Fruit fly (Drosophila melanogaster) whole organism, embryonic: Measurements from ENCODE around the gene CG2681.

Experiments used
- Ada2b ChIP-seq: fragments of 200-800 bp; sonication (Bioruptor generic); IDR thresholded peaks from 2 replicates; pipeline ENCODE4 v1.3.6; 2022; ENCODE audit warnings: missing biosample characterization, missing genetic modification characterization
- BtbVII ChIP-seq: fragments of 200-800 bp; sonication (Bioruptor generic); optimal IDR thresholded peaks from 3 replicates; lab custom pipeline; 2017; ENCODE audit warnings: missing biosample characterization, mild to moderate bottlenecking, missing genetic modification characterization
- CG10147 ChIP-seq: fragments of 200-800 bp; sonication (Bioruptor generic); optimal IDR thresholded peaks from 2 replicates; lab custom pipeline; 2019; ENCODE audit warnings: missing biosample characterization, mild to moderate bottlenecking, missing genetic modification characterization, moderate library complexity
- CG10654 ChIP-seq: fragments of 200-800 bp; sonication (Bioruptor generic); optimal IDR thresholded peaks from 2 replicates; lab custom pipeline; 2016; ENCODE audit warnings: missing biosample characterization, missing genetic modification characterization
- CG11504 ChIP-seq: fragments of 200-800 bp; sonication (Bioruptor generic); optimal IDR thresholded peaks from 3 replicates; lab custom pipeline; 2019; ENCODE audit warnings: missing biosample characterization, mild to moderate bottlenecking, missing genetic modification characterization, moderate library complexity
- CG12155 ChIP-seq: fragments of 200-800 bp; sonication (Bioruptor generic); optimal IDR thresholded peaks from 3 replicates; lab custom pipeline; 2016; ENCODE audit warnings: missing biosample characterization, missing genetic modification characterization
- CG12744 ChIP-seq: fragments of 200-800 bp; sonication (Bioruptor generic); optimal IDR thresholded peaks from 2 replicates; lab custom pipeline; 2016; ENCODE audit warnings: missing biosample characterization, missing genetic modification characterization
- CG13624 ChIP-seq: fragments of 200-800 bp; sonication (Bioruptor generic); optimal IDR thresholded peaks from 2 replicates; lab custom pipeline; 2016; ENCODE audit warnings: missing biosample characterization, missing genetic modification characterization
- CG14441 ChIP-seq: fragments of 200-800 bp; sonication (Bioruptor generic); IDR thresholded peaks from 2 replicates; pipeline ENCODE4 v1.3.6; 2022; ENCODE audit warnings: missing biosample characterization, missing genetic modification characterization
- CG14667 ChIP-seq: fragments of 200-800 bp; sonication (Bioruptor generic); IDR thresholded peaks from 2 replicates; pipeline ENCODE4 v1.3.6; 2022; ENCODE audit warnings: missing biosample characterization, missing genetic modification characterization
- CG1529 ChIP-seq: fragments of 200-800 bp; sonication (Bioruptor generic); optimal IDR thresholded peaks from 3 replicates; lab custom pipeline; 2018; ENCODE audit warnings: missing biosample characterization, missing genetic modification characterization
- CG15514 ChIP-seq: fragments of 200-800 bp; sonication (Bioruptor generic); optimal IDR thresholded peaks from 3 replicates; lab custom pipeline; 2017; ENCODE audit warnings: missing biosample characterization, missing genetic modification characterization, mild to moderate bottlenecking, moderate library complexity, missing genetic modification reagents
- CG17912 ChIP-seq: fragments of 200-800 bp; sonication (Bioruptor generic); optimal IDR thresholded peaks from 2 replicates; lab custom pipeline; 2018; ENCODE audit warnings: missing biosample characterization, mild to moderate bottlenecking, missing genetic modification characterization
- CG18476 ChIP-seq: fragments of 200-800 bp; sonication (Bioruptor generic); optimal IDR thresholded peaks from 2 replicates; lab custom pipeline; 2016; ENCODE audit warnings: missing biosample characterization, mild to moderate bottlenecking, missing genetic modification characterization
- CG2202 ChIP-seq: fragments of 200-800 bp; sonication (Bioruptor generic); optimal IDR thresholded peaks from 2 replicates; lab custom pipeline; 2018; ENCODE audit warnings: missing biosample characterization, mild to moderate bottlenecking, missing genetic modification characterization
- CG30403 ChIP-seq: fragments of 200-800 bp; sonication (Bioruptor generic); optimal IDR thresholded peaks from 3 replicates; lab custom pipeline; 2016; ENCODE audit warnings: missing biosample characterization, missing genetic modification characterization
- CG34376 ChIP-seq: fragments of 200-800 bp; sonication (Bioruptor generic); optimal IDR thresholded peaks from 2 replicates; lab custom pipeline; 2018; ENCODE audit warnings: missing biosample characterization, mild to moderate bottlenecking, missing genetic modification characterization
- CG4404 ChIP-seq: fragments of 200-800 bp; sonication (Bioruptor generic); IDR thresholded peaks from 2 replicates; pipeline ENCODE4 v1.3.6; 2022; ENCODE audit warnings: missing biosample characterization, missing genetic modification characterization
- CG4707 ChIP-seq: fragments of 200-800 bp; sonication (Bioruptor generic); optimal IDR thresholded peaks from 2 replicates; lab custom pipeline; 2018; ENCODE audit warnings: missing biosample characterization, mild to moderate bottlenecking, missing genetic modification characterization, moderate library complexity
- CG6791 ChIP-seq: fragments of 200-800 bp; sonication (Bioruptor generic); IDR thresholded peaks from 3 replicates; pipeline ENCODE4 v1.3.6; 2022; ENCODE audit warnings: missing biosample characterization, missing genetic modification characterization; ENCODE audit not compliant: partially characterized antibody
- CG6813 ChIP-seq: fragments of 200-800 bp; sonication (Bioruptor generic); optimal IDR thresholded peaks from 2 replicates; lab custom pipeline; 2017; ENCODE audit warnings: missing biosample characterization, missing genetic modification characterization, mild to moderate bottlenecking, moderate library complexity, missing genetic modification reagents
- CG7745 ChIP-seq: fragments of 200-800 bp; sonication (Bioruptor generic); optimal IDR thresholded peaks from 2 replicates; lab custom pipeline; 2018; ENCODE audit warnings: missing biosample characterization, mild to moderate bottlenecking, missing genetic modification characterization, moderate library complexity
- CG8478 ChIP-seq: fragments of >200 bp; optimal IDR thresholded peaks from 2 replicates; lab custom pipeline; 2018
- Eip74EF ChIP-seq, 2 experiments: fragments of 200-800 bp in 1 of 2; fragments of >200 bp in 1 of 2; sonication (Bioruptor generic) in 1 of 2; optimal IDR thresholded peaks; 2 replicates each; lab custom pipeline; 2017 to 2019; ENCODE audit warnings: missing biosample characterization in 2 of 2, missing genetic modification characterization in 2 of 2, mild to moderate bottlenecking in 1 of 2, moderate library complexity in 1 of 2
- HmgZ ChIP-seq: fragments of 200-800 bp; sonication (Bioruptor generic); optimal IDR thresholded peaks from 2 replicates; lab custom pipeline; 2018; ENCODE audit warnings: missing biosample characterization, mild to moderate bottlenecking, missing genetic modification characterization
- Med ChIP-seq: fragments of 200-800 bp; sonication (Bioruptor generic); peaks from one replicate; lab custom pipeline; 2016; ENCODE audit warnings: missing biosample characterization, missing genetic modification characterization, mild to moderate bottlenecking, inconsistent platforms, moderate library complexity
- NK7.1 ChIP-seq: fragments of 200-800 bp; sonication (Bioruptor generic); optimal IDR thresholded peaks from 3 replicates; lab custom pipeline; 2016; ENCODE audit warnings: missing biosample characterization, missing genetic modification characterization
- Oli ChIP-seq: fragments of 200-800 bp; sonication (Bioruptor generic); optimal IDR thresholded peaks from 2 replicates; lab custom pipeline; 2018; ENCODE audit warnings: missing biosample characterization, mild to moderate bottlenecking, missing genetic modification characterization, moderate library complexity
- Optix ChIP-seq: fragments of 200-800 bp; sonication (Bioruptor generic); IDR thresholded peaks from 3 replicates; pipeline ENCODE4 v1.3.6; 2022; ENCODE audit warnings: missing biosample characterization, missing genetic modification characterization
- Pdp1 ChIP-seq, 2 experiments: fragments of 200-800 bp; sonication (Bioruptor generic); optimal IDR thresholded peaks; 3 replicates each; lab custom pipeline; 2016; ENCODE audit warnings: missing biosample characterization in 2 of 2, missing genetic modification characterization in 2 of 2, mild to moderate bottlenecking in 1 of 2, moderate library complexity in 1 of 2
- Sox100B ChIP-seq: fragments of 200-800 bp; sonication (Bioruptor generic); optimal IDR thresholded peaks from 3 replicates; lab custom pipeline; 2018; ENCODE audit warnings: missing biosample characterization, mild to moderate bottlenecking, missing genetic modification characterization
- Stat92E ChIP-seq, 3 experiments: fragments of >200 bp in 2 of 3; fragments of 200-800 bp in 1 of 3; sonication (Bioruptor generic) in 1 of 3; optimal IDR thresholded peaks; 2 replicates each; lab custom pipeline; 2017 to 2019; ENCODE audit warnings: missing biosample characterization in 3 of 3, missing genetic modification characterization in 3 of 3, mild to moderate bottlenecking in 1 of 3, moderate library complexity in 1 of 3
- br ChIP-seq: fragments of >200 bp; optimal IDR thresholded peaks from 2 replicates; lab custom pipeline; 2017
- cato ChIP-seq: fragments of 200-800 bp; sonication (Bioruptor generic); optimal IDR thresholded peaks from 2 replicates; lab custom pipeline; 2016; ENCODE audit warnings: missing biosample characterization, missing genetic modification characterization, borderline replicate concordance
- ewg ChIP-seq: fragments of 200-800 bp; sonication (Bioruptor generic); optimal IDR thresholded peaks from 3 replicates; lab custom pipeline; 2017; ENCODE audit warnings: mild to moderate bottlenecking, missing biosample characterization, missing genetic modification reagents, missing genetic modification characterization
- fd96Cb ChIP-seq: fragments of 200-800 bp; sonication (Bioruptor generic); optimal IDR thresholded peaks from 2 replicates; lab custom pipeline; 2018; ENCODE audit warnings: missing biosample characterization, mild to moderate bottlenecking, missing genetic modification characterization, moderate library complexity
- grau ChIP-seq: fragments of 200-800 bp; optimal IDR thresholded peaks from 3 replicates; lab custom pipeline; 2019; ENCODE audit warnings: missing biosample characterization, mild to moderate bottlenecking, missing genetic modification characterization, moderate library complexity
- grn ChIP-seq: fragments of 200-800 bp; sonication (Bioruptor generic); optimal IDR thresholded peaks from 3 replicates; lab custom pipeline; 2017; ENCODE audit warnings: missing biosample characterization, missing genetic modification characterization
- ind ChIP-seq: fragments of 200-800 bp; sonication (Bioruptor generic); optimal IDR thresholded peaks from 3 replicates; lab custom pipeline; 2016; ENCODE audit warnings: missing biosample characterization, missing genetic modification characterization
- kay ChIP-seq: fragments of 200-800 bp; sonication (Bioruptor generic); optimal IDR thresholded peaks from 2 replicates; lab custom pipeline; 2016; ENCODE audit warnings: missing biosample characterization, missing genetic modification characterization
- lab ChIP-seq: fragments of 200-800 bp; sonication (Bioruptor generic); optimal IDR thresholded peaks from 3 replicates; lab custom pipeline; 2017; ENCODE audit warnings: missing biosample characterization, missing genetic modification characterization, mild to moderate bottlenecking, moderate library complexity, missing genetic modification reagents
- mam ChIP-seq: fragments of 200-800 bp; sonication (Bioruptor generic); optimal IDR thresholded peaks from 3 replicates; lab custom pipeline; 2016; ENCODE audit warnings: missing biosample characterization, missing genetic modification characterization
- mld ChIP-seq: fragments of 200-800 bp; sonication (Bioruptor generic); IDR thresholded peaks from 3 replicates; pipeline ENCODE4 v1.3.6; 2022; ENCODE audit warnings: missing biosample characterization, missing genetic modification characterization; ENCODE audit not compliant: partially characterized antibody
- otp ChIP-seq: fragments of 200-800 bp; sonication (Bioruptor generic); IDR thresholded peaks from 3 replicates; pipeline ENCODE4, ENCODE4 v1.3.6; 2022; ENCODE audit warnings: missing biosample characterization, missing genetic modification characterization
- scrt ChIP-seq: fragments of 200-800 bp; sonication (Bioruptor generic); optimal IDR thresholded peaks from 2 replicates; lab custom pipeline; 2018; ENCODE audit warnings: missing biosample characterization, mild to moderate bottlenecking, missing genetic modification characterization, moderate library complexity
- sima ChIP-seq: fragments of 200-800 bp; sonication (Bioruptor generic); optimal IDR thresholded peaks from 2 replicates; lab custom pipeline; 2016; ENCODE audit warnings: missing biosample characterization, missing genetic modification characterization
- sisA ChIP-seq: fragments of 200-800 bp; sonication (Bioruptor generic); IDR thresholded peaks from 2 replicates; pipeline ENCODE4 v1.3.6; 2022; ENCODE audit warnings: missing biosample characterization, missing genetic modification characterization
- stwl ChIP-seq: fragments of 200-800 bp; sonication (Bioruptor generic); optimal IDR thresholded peaks from 3 replicates; lab custom pipeline; 2018; ENCODE audit warnings: missing biosample characterization, mild to moderate bottlenecking, missing genetic modification characterization, moderate library complexity
- wek ChIP-seq: fragments of 200-800 bp; sonication (Bioruptor generic); optimal IDR thresholded peaks from 3 replicates; lab custom pipeline; 2018; ENCODE audit warnings: missing biosample characterization, mild to moderate bottlenecking, missing genetic modification characterization, moderate library complexity
- z ChIP-seq: fragments of 200-800 bp; sonication (Bioruptor generic); IDR thresholded peaks from 3 replicates; pipeline ENCODE4 v1.3.6; 2022; ENCODE audit warnings: missing biosample characterization, missing genetic modification characterization

Gene CG2681

dm6 chrX:2744042-2744441 lies 35.6 kb downstream of the CG2681 start, which contains the start of gene Syx4 (continued):
- no peak for TF ChIP-seq CG17912 (GFP tag; lab: Kevin White, UChicago)
- peak; percentile 71 for TF ChIP-seq ewg (GFP tag; lab: Kevin White, UChicago)
- peak; percentile 76 for TF ChIP-seq sima
- no peak for TF ChIP-seq stwl (tag; lab: Kevin White, UChicago)
- TF ChIP-seq CG11504 (tag; lab: Kevin White, UChicago) = peak; percentile 92
- peak; percentile 90 for TF ChIP-seq CG14441 (GFP tag; lab: Robert Waterston, UW)
- TF ChIP-seq CG18476 (GFP tag; lab: Kevin White, UChicago) = peak; percentile 86
- TF ChIP-seq mam (GFP tag; lab: Kevin White, UChicago) = peak; percentile 92
- peak; percentile 84 to 85 for TF ChIP-seq Pdp1 (GFP tag; optimal IDR thresholded peaks at IDR 0.05; lab: Kevin White, UChicago)
- peak; percentile 67 for TF ChIP-seq NK7.1
- peak; percentile 61 for TF ChIP-seq CG4707 (GFP tag; lab: Kevin White, UChicago)
- peak in 1 of 2 experiments; percentile 85 for TF ChIP-seq Eip74EF (GFP tag; optimal IDR thresholded peaks at IDR 0.05; lab: Kevin White, UChicago)
- peak; percentile 91 for TF ChIP-seq Oli (tag; lab: Kevin White, UChicago)
- TF ChIP-seq otp (GFP tag; lab: Robert Waterston, UW) = peak; percentile 86
- TF ChIP-seq z = no peak
- peak; percentile 79 for TF ChIP-seq scrt (GFP tag; lab: Kevin White, UChicago)
- TF ChIP-seq CG6813 (GFP tag; lab: Kevin White, UChicago) = peak; percentile 86
- peak; percentile 91 for TF ChIP-seq grau (tag; lab: Kevin White, UChicago)
- peak; percentile 88 for TF ChIP-seq CG10147 (GFP tag; lab: Kevin White, UChicago)
- peak; percentile 87 for TF ChIP-seq CG12744 (GFP tag; lab: Kevin White, UChicago)
- no peak for TF ChIP-seq br (lab: Kevin White, UChicago)
- TF ChIP-seq CG4404 (GFP tag; lab: Robert Waterston, UW) = peak; percentile 36; the same call in 1 of the 2 replicates
- TF ChIP-seq CG12155 (GFP tag; lab: Kevin White, UChicago) = peak; percentile 82
- peak; percentile 87 for TF ChIP-seq fd96Cb
- no peak for TF ChIP-seq CG8478 (lab: Kevin White, UChicago)
- TF ChIP-seq CG6791 = no peak
- TF ChIP-seq CG15514 (GFP tag; lab: Kevin White, UChicago) = peak; percentile 91
- TF ChIP-seq BtbVII = peak; percentile 92
- TF ChIP-seq wek (GFP tag; lab: Kevin White, UChicago) = peak; percentile 73
- peak; percentile 76 for TF ChIP-seq sisA
- TF ChIP-seq kay (GFP tag; lab: Kevin White, UChicago) = peak; percentile 73
- TF ChIP-seq Sox100B (GFP tag; lab: Kevin White, UChicago) = peak; percentile 87
- TF ChIP-seq Stat92E (GFP tag; optimal IDR thresholded peaks at IDR 0.05; lab: Kevin White, UChicago) = no peak
- TF ChIP-seq CG7745 = no peak
- TF ChIP-seq Med (GFP tag; lab: Kevin White, UChicago) = peak; percentile 99
- peak; percentile 97 for TF ChIP-seq lab (GFP tag; lab: Kevin White, UChicago)
- peak; percentile 88 for TF ChIP-seq CG30403 (GFP tag; lab: Kevin White, UChicago)
- peak; percentile 73 for TF ChIP-seq CG1529 (GFP tag; lab: Kevin White, UChicago)
- TF ChIP-seq CG14667 (GFP tag; lab: Robert Waterston, UW) = peak; percentile 78
- peak; percentile 33 for TF ChIP-seq CG34376
- peak; percentile 83 for TF ChIP-seq CG13624 (GFP tag; lab: Kevin White, UChicago)
- peak; percentile 88 for TF ChIP-seq Ada2b (GFP tag; lab: Robert Waterston, UW)
- TF ChIP-seq CG2202 (tag; lab: Kevin White, UChicago) = peak; percentile 61
- TF ChIP-seq cato = peak; percentile 25
- peak; percentile 78 for TF ChIP-seq Optix
- no peak for TF ChIP-seq mld (GFP tag; lab: Robert Waterston, UW)
- peak; percentile 83 for TF ChIP-seq CG10654 (GFP tag; lab: Kevin White, UChicago)
- TF ChIP-seq grn (GFP tag; lab: Kevin White, UChicago) = peak; percentile 52
- peak; percentile 91 for TF ChIP-seq ind (GFP tag; lab: Kevin White, UChicago)
- TF ChIP-seq HmgZ (tag; lab: Kevin White, UChicago) = peak; percentile 90
